Worm (Caenorhabditis elegans) whole organism, midembryonic: ENCODE data around the gene nspe-3.

Experiments used
- T22C8.4 ChIP-seq: fragments of 200-800 bp; sonication (Bioruptor generic); IDR thresholded peaks from 2 replicates; pipeline ENCODE4 v1.3.6; 2022; ENCODE audit warnings: missing genetic modification characterization, missing compliant biosample characterization
- cog-1 ChIP-seq: sonication (generic microtip); optimal IDR thresholded peaks from 2 replicates; lab custom pipeline; 2016; ENCODE audit warnings: missing genetic modification characterization, missing compliant biosample characterization
- flt-1 ChIP-seq: fragments of 200-800 bp; sonication (Bioruptor generic); IDR thresholded peaks from 2 replicates; pipeline ENCODE4 v1.3.6; 2022; ENCODE audit warnings: missing genetic modification characterization, missing compliant biosample characterization
- klf-2 ChIP-seq: fragments of 200-800 bp; sonication (Bioruptor generic); conservative IDR thresholded peaks from 2 replicates; pipeline ENCODE4 v1.3.6; 2022; ENCODE audit warnings: missing genetic modification reagents, missing genetic modification characterization, missing compliant biosample characterization
- med-1 ChIP-seq: sonication (generic microtip); optimal IDR thresholded peaks from 2 replicates; lab custom pipeline; 2017; ENCODE audit warnings: missing genetic modification characterization, mild to moderate bottlenecking, missing compliant biosample characterization, antibody characterized with exemption, missing genetic modification reagents; ENCODE audit not compliant: insufficient read depth
- ref-1 ChIP-seq: fragments of 200-800 bp; sonication (Bioruptor generic); conservative IDR thresholded peaks from 2 replicates; pipeline ENCODE4 v1.3.6; 2022; ENCODE audit warnings: missing genetic modification reagents, missing genetic modification characterization, missing compliant biosample characterization
- tab-1 ChIP-seq: fragments of 200-800 bp; sonication (Bioruptor generic); IDR thresholded peaks from 2 replicates; pipeline ENCODE4 v1.3.6; 2022; ENCODE audit warnings: missing genetic modification characterization, missing compliant biosample characterization
- ztf-23 ChIP-seq: fragments of 200-800 bp; sonication (Bioruptor generic); IDR thresholded peaks from 2 replicates; pipeline ENCODE4 v1.3.6; 2022; ENCODE audit warnings: missing genetic modification reagents, missing genetic modification characterization, missing compliant biosample characterization
- ztf-29 ChIP-seq: fragments of 200-800 bp; sonication (Bioruptor generic); IDR thresholded peaks from 2 replicates; pipeline ENCODE4 v1.3.6; 2022; ENCODE audit warnings: missing genetic modification reagents, missing genetic modification characterization, missing compliant biosample characterization

nspe-3 gene

ce11 chrII:12634749-12635318 lies 17.1 kb downstream of the nspe-3 start, which contains the start of gene Y38E10A.17:
TSS of gene Y38E10A.17 (minus strand) at chrII:12634799.
- TF ChIP-seq cog-1 (tag; lab: Kevin White, UChicago) (no peak), flt-1 (no peak), ref-1 (GFP tag; lab: Robert Waterston, UW) (no peak), T22C8.4 (GFP tag; lab: Robert Waterston, UW) (no peak), klf-2 (GFP tag; lab: Robert Waterston, UW) (no peak), tab-1 (GFP tag; lab: Robert Waterston, UW) (no peak), ztf-23 (no peak), med-1 (no peak)

- TF ChIP-seq ztf-29 (GFP tag; lab: Robert Waterston, UW) (no peak), tab-1 (GFP tag; lab: Robert Waterston, UW) (no peak), T22C8.4 (GFP tag; lab: Robert Waterston, UW) (no peak), med-1 (no peak), flt-1 (no peak), ref-1 (GFP tag; lab: Robert Waterston, UW) (no peak), cog-1 (tag; lab: Kevin White, UChicago) (no peak), klf-2 (GFP tag; lab: Robert Waterston, UW) (no peak), ztf-23 (no peak)
Observed at ce11 chrII:12636602-12637001, 18.9 kb downstream of the nspe-3 start, which contains the start of gene nhr-234. TSS of gene nhr-234 (plus strand) at chrII:12636678.

ce11 chrII:12640370-12640769 lies 22.7 kb downstream of the nspe-3 start, which contains the start of gene nhr-235:
TSS of gene nhr-235 (plus strand) at chrII:12640670.
- TF ChIP-seq klf-2 (GFP tag; lab: Robert Waterston, UW) (no peak), ref-1 (GFP tag; lab: Robert Waterston, UW) (no peak), med-1 (no peak), T22C8.4 (GFP tag; lab: Robert Waterston, UW) (no peak)

ce11 chrII:12651208-12651607 lies 33.5 kb downstream of the nspe-3 start:
- TF ChIP-seq klf-2 (GFP tag; lab: Robert Waterston, UW) (0 out of 2 replicates have a peak, but pooled peaks have one; percentile 35), tab-1 (GFP tag; lab: Robert Waterston, UW) (peak; percentile 57; the same call in 1 of the 2 replicates)

- TF ChIP-seq tab-1 (GFP tag; lab: Robert Waterston, UW): no peak
- TF ChIP-seq klf-2 (GFP tag; lab: Robert Waterston, UW): no peak
- TF ChIP-seq flt-1: no peak
- no peak for TF ChIP-seq ztf-29 (GFP tag; lab: Robert Waterston, UW)
- no peak for TF ChIP-seq ztf-23
- no peak for TF ChIP-seq med-1
- TF ChIP-seq T22C8.4 (GFP tag; lab: Robert Waterston, UW): no peak
- no peak for TF ChIP-seq ref-1 (GFP tag; lab: Robert Waterston, UW)
- TF ChIP-seq cog-1 (tag; lab: Kevin White, UChicago): no peak
Observed at ce11 chrII:12654447-12654846, 36.8 kb downstream of the nspe-3 start, which contains the start of gene rgs-4. TSS of gene rgs-4 (plus strand) at chrII:12654747.

- TF ChIP-seq ztf-29 (GFP tag; lab: Robert Waterston, UW) (no peak), med-1 (no peak), ref-1 (GFP tag; lab: Robert Waterston, UW) (no peak), cog-1 (tag; lab: Kevin White, UChicago) (no peak), T22C8.4 (GFP tag; lab: Robert Waterston, UW) (no peak)
Observed at ce11 chrII:12655816-12656215, 38.1 kb downstream of the nspe-3 start.

ce11 chrII:12657620-12658019 lies 39.9 kb downstream of the nspe-3 start:
- no peak for TF ChIP-seq T22C8.4 (GFP tag; lab: Robert Waterston, UW)
- no peak for TF ChIP-seq med-1
- TF ChIP-seq ref-1 (GFP tag; lab: Robert Waterston, UW): no peak
- TF ChIP-seq flt-1: no peak
- no peak for TF ChIP-seq tab-1 (GFP tag; lab: Robert Waterston, UW)
- TF ChIP-seq klf-2 (GFP tag; lab: Robert Waterston, UW): no peak
- no peak for TF ChIP-seq cog-1 (tag; lab: Kevin White, UChicago)
- TF ChIP-seq ztf-23: no peak
- no peak for TF ChIP-seq ztf-29 (GFP tag; lab: Robert Waterston, UW)

- TF ChIP-seq T22C8.4 (GFP tag; lab: Robert Waterston, UW) (no peak), ztf-29 (GFP tag; lab: Robert Waterston, UW) (no peak)
Observed at ce11 chrII:12658409-12658808, 40.7 kb downstream of the nspe-3 start.

ce11 chrII:12659676-12660371 lies 42.1 kb downstream of the nspe-3 start:
- TF ChIP-seq ztf-23 (no peak), klf-2 (GFP tag; lab: Robert Waterston, UW) (no peak), tab-1 (GFP tag; lab: Robert Waterston, UW) (no peak), cog-1 (tag; lab: Kevin White, UChicago) (no peak), ref-1 (GFP tag; lab: Robert Waterston, UW) (no peak), ztf-29 (GFP tag; lab: Robert Waterston, UW) (no peak), med-1 (no peak), flt-1 (no peak), T22C8.4 (GFP tag; lab: Robert Waterston, UW) (no peak)

ce11 chrII:12661930-12662329 lies 44.2 kb downstream of the nspe-3 start:
- TF ChIP-seq ztf-23 (no peak), ref-1 (GFP tag; lab: Robert Waterston, UW) (no peak), med-1 (no peak), klf-2 (GFP tag; lab: Robert Waterston, UW) (no peak), cog-1 (tag; lab: Kevin White, UChicago) (no peak), flt-1 (no peak), tab-1 (GFP tag; lab: Robert Waterston, UW) (no peak), T22C8.4 (GFP tag; lab: Robert Waterston, UW) (no peak), ztf-29 (GFP tag; lab: Robert Waterston, UW) (no peak)
